Fruit fly (Drosophila melanogaster) whole organism, adult: ENCODE data around the gene CG8003.

Source experiments
- CG7045 ChIP-seq: fragments of 200-800 bp; sonication (Bioruptor generic); optimal IDR thresholded peaks from 2 replicates; lab custom pipeline; 2017; ENCODE audit warnings: missing biosample characterization, mild to moderate bottlenecking, missing genetic modification characterization
- bab1 ChIP-seq: fragments of 200-800 bp; sonication (Bioruptor generic); optimal IDR thresholded peaks from 3 replicates; lab custom pipeline; 2019; ENCODE audit warnings: missing biosample characterization, mild to moderate bottlenecking, missing genetic modification characterization, moderate library complexity
- cnc ChIP-seq, 2 experiments: fragments of >200 bp; optimal IDR thresholded peaks; 2 replicates each; lab custom pipeline; 2017
- tj ChIP-seq: fragments of 200-800 bp; sonication (Bioruptor generic); optimal IDR thresholded peaks from 3 replicates; lab custom pipeline; 2017; ENCODE audit warnings: missing biosample characterization, mild to moderate bottlenecking, missing genetic modification characterization, moderate library complexity

DNA sequence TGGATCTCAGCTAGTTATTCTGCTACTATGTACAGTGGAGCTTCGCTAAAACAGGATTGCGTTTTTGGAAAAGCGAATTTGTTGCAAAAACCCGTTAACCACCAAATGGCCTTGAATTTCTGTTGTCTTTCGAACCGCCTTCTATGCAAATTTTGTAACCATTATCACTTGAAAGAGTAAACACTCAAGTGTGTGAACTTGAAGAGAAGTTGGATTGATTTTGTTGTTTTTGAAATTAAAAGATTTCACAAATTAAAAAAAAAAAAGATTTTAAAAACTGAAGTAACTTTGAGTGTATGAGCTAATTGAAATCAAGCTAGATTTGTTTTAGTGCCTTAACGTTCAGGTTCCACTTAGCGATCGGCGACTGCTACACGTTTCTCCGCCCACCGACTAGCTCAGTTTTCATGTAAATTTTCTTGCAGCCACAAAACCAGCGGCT, 22.6 kb downstream of the CG8003 start:
- TF ChIP-seq CG7045 (GFP tag; lab: Kevin White, UChicago) (peak; percentile 52), tj (peak; percentile 4), cnc (optimal IDR thresholded peaks at IDR 0.05; lab: Kevin White, UChicago) (no peak), bab1 (GFP tag; lab: Kevin White, UChicago) (peak; percentile 61)
